Worm (Caenorhabditis elegans) whole organism, L4 larva: ENCODE data around the gene srx-23.

Source experiments
- ama-1 ChIP-seq: fragments of 150-350 bp; optimal IDR thresholded peaks from 2 replicates; lab custom pipeline; 2014; ENCODE audit warnings: inconsistent platforms, mixed read lengths
- hlh-30 ChIP-seq: sonication (generic microtip); optimal IDR thresholded peaks from 2 replicates; lab custom pipeline; 2017; ENCODE audit warnings: antibody characterized with exemption, mild to moderate bottlenecking, missing genetic modification characterization, missing compliant biosample characterization; ENCODE audit not compliant: insufficient read depth
- madf-5 ChIP-seq, 2 experiments: fragments of 200-800 bp; sonication (Bioruptor generic); IDR thresholded peaks; 2 replicates each; pipeline ENCODE4 v1.3.6; 2022; ENCODE audit warnings: missing compliant biosample characterization in 2 of 2, missing genetic modification characterization in 2 of 2
- spr-3 ChIP-seq: fragments of 200-800 bp; sonication (Bioruptor generic); optimal IDR thresholded peaks from 2 replicates; lab custom pipeline; 2018; ENCODE audit warnings: mild to moderate bottlenecking, missing genetic modification characterization, missing compliant biosample characterization
- vab-7 ChIP-seq: fragments of 200-800 bp; sonication (Bioruptor generic); IDR thresholded peaks from 2 replicates; pipeline ENCODE4 v1.3.6; 2022; ENCODE audit warnings: missing genetic modification reagents, missing genetic modification characterization, missing compliant biosample characterization
- ztf-11 ChIP-seq: fragments of 150-350 bp; optimal IDR thresholded peaks from 2 replicates; lab custom pipeline; 2014; ENCODE audit warnings: missing biosample characterization, missing genetic modification characterization

- TF ChIP-seq madf-5 (GFP tag; IDR thresholded peaks at IDR 0.05; lab: Robert Waterston, UW) (no peak), ama-1 (lab: Kevin White, UChicago) (no peak), vab-7 (GFP tag; lab: Robert Waterston, UW) (no peak), hlh-30 (tag; lab: Kevin White, UChicago) (peak; percentile 87), ztf-11 (tag; lab: Kevin White, UChicago) (no peak), spr-3 (GFP tag; lab: Kevin White, UChicago) (no peak)
Observed at ce11 chrV:635630-636029, 46.5 kb upstream of the srx-23 start.
